Fruit fly (Drosophila melanogaster): ENCODE results near the gene Uch.

Uch gene

DNA sequence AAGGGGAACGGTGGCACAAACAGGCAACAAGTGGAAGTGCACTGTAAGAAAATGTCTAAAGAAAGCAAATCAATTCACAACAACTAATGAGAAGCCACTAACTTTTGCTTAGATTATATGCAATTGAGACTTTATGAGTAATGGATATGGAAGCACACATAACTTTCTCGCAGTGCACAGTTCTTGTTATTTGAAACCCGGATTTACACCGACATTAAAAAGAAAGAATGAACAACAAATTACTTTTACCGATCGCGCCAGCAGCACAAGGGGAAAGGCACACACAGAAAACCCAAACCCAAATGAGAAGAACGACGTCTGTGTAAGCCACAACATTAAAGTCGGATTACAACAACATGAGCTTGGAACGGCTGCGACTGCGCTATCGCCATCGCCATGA lies 24.9 kb downstream of the Uch start (continued):
- TF ChIP-seq Hr51 (GFP tag; optimal IDR thresholded peaks at IDR 0.05): peak in 1 of 2 experiments; percentile 27
- TF ChIP-seq unpg (GFP tag; optimal IDR thresholded peaks at IDR 0.05): peak; percentile 73
- peak; percentile 22 for TF ChIP-seq CG30020 (tag; optimal IDR thresholded peaks at IDR 0.05)
- peak; percentile 32 for TF ChIP-seq stwl (tag; optimal IDR thresholded peaks at IDR 0.05)
- TF ChIP-seq CG14441 (GFP tag; IDR thresholded peaks at IDR 0.05): 0 out of 2 replicates have a peak, but pooled peaks have one; percentile 7
- peak; percentile 54 for TF ChIP-seq Abd-B (GFP tag; optimal IDR thresholded peaks at IDR 0.05)
- TF ChIP-seq fd96Cb (tag; optimal IDR thresholded peaks at IDR 0.05): peak; percentile 76
- peak in 1 of 3 experiments; percentile 93 for TF ChIP-seq Stat92E (GFP tag; optimal IDR thresholded peaks at IDR 0.05)
- TF ChIP-seq CG1602 (GFP tag; optimal IDR thresholded peaks at IDR 0.05): peak; percentile 69
- TF ChIP-seq CG17568 (GFP tag; optimal IDR thresholded peaks at IDR 0.05): peak; percentile 14
- TF ChIP-seq phol (tag; optimal IDR thresholded peaks at IDR 0.05): peak; percentile 79
- peak; percentile 4 for TF ChIP-seq CG4617 (GFP tag; optimal IDR thresholded peaks at IDR 0.05; ENCODE audit: borderline replicate concordance)
- TF ChIP-seq Dref (GFP tag; IDR thresholded peaks at IDR 0.05): no peak
- peak; percentile 76 for TF ChIP-seq CG10267 (tag; optimal IDR thresholded peaks at IDR 0.05)
- TF ChIP-seq CG12219 (GFP tag; optimal IDR thresholded peaks at IDR 0.05): peak; percentile 44
- peak; percentile 7 for TF ChIP-seq tx (GFP tag; optimal IDR thresholded peaks at IDR 0.05)
- TF ChIP-seq CG9817 (tag; optimal IDR thresholded peaks at IDR 0.05): no peak
- TF ChIP-seq D (optimal IDR thresholded peaks at IDR 0.05): no peak
- peak; percentile 87 for TF ChIP-seq D (GFP tag; optimal IDR thresholded peaks at IDR 0.05)
- no peak for TF ChIP-seq Tbp (GFP tag; optimal IDR thresholded peaks at IDR 0.05)
- peak; percentile 40; the same call in 1 of the 2 replicates for TF ChIP-seq esg (GFP tag; conservative IDR thresholded peaks at IDR 0.05)
- TF ChIP-seq Hsf (GFP tag; optimal IDR thresholded peaks at IDR 0.05): peak; percentile 76
- 0 out of 2 replicates have a peak, but pooled peaks have one; percentile 23 for TF ChIP-seq CG3847 (GFP tag; IDR thresholded peaks at IDR 0.05)
- TF ChIP-seq jumu (GFP tag; optimal IDR thresholded peaks at IDR 0.05): peak; percentile 59
- TF ChIP-seq Six4 (GFP tag; optimal IDR thresholded peaks at IDR 0.05): peak; percentile 79
- peak; percentile 50 for TF ChIP-seq CG1233 (GFP tag; optimal IDR thresholded peaks at IDR 0.05)
- 0 out of 3 replicates have a peak, but pooled peaks have one; percentile 39 for TF ChIP-seq CG11093 (GFP tag; IDR thresholded peaks at IDR 0.05)
- TF ChIP-seq peb (GFP tag; IDR thresholded peaks at IDR 0.05): peak; percentile 42; the same call in 1 of the 2 replicates
- TF ChIP-seq slou (GFP tag; optimal IDR thresholded peaks at IDR 0.05): no peak
- TF ChIP-seq CG17359 (tag; optimal IDR thresholded peaks at IDR 0.05): peak; percentile 62
- TF ChIP-seq Bgb (GFP tag; IDR thresholded peaks at IDR 0.05; ENCODE audit: partially characterized antibody): no peak
- no peak for TF ChIP-seq MESR4 (GFP tag; optimal IDR thresholded peaks at IDR 0.05)
- TF ChIP-seq Nf-YB (GFP tag; optimal IDR thresholded peaks at IDR 0.05): peak; percentile 36
- TF ChIP-seq Ravus (GFP tag; IDR thresholded peaks at IDR 0.05): no peak
- no peak for TF ChIP-seq CG10321 (GFP tag; IDR thresholded peaks at IDR 0.05)
- TF ChIP-seq sc (optimal IDR thresholded peaks at IDR 0.05): no peak
- TF ChIP-seq sc (GFP tag; optimal IDR thresholded peaks at IDR 0.05): peak; percentile 72
- peak; percentile 4 for TF ChIP-seq CG12104 (GFP tag; optimal IDR thresholded peaks at IDR 0.05)
- TF ChIP-seq E2f2 (GFP tag; IDR thresholded peaks at IDR 0.05): 0 out of 2 replicates have a peak, but pooled peaks have one; percentile 14
- peak; percentile 83 for TF ChIP-seq ara (GFP tag; IDR thresholded peaks at IDR 0.05)
- TF ChIP-seq her (GFP tag; optimal IDR thresholded peaks at IDR 0.05): peak; percentile 1
- TF ChIP-seq lab (GFP tag; optimal IDR thresholded peaks at IDR 0.05): peak; percentile 19
- TF ChIP-seq ATbp (GFP tag; optimal IDR thresholded peaks at IDR 0.05): peak; percentile 62
- no peak for TF ChIP-seq cg (GFP tag; optimal IDR thresholded peaks at IDR 0.05)
- TF ChIP-seq zf30C (GFP tag; optimal IDR thresholded peaks at IDR 0.05): peak; percentile 82
- peak; percentile 65 for TF ChIP-seq CG2678 (tag; optimal IDR thresholded peaks at IDR 0.05)
- peak; percentile 78 for TF ChIP-seq sim (GFP tag; IDR thresholded peaks at IDR 0.05)
- peak; percentile 27 for TF ChIP-seq NfI (GFP tag; optimal IDR thresholded peaks at IDR 0.05)
- no peak for TF ChIP-seq CG5953 (GFP tag; IDR thresholded peaks at IDR 0.05)
- no peak for TF ChIP-seq fd3F (GFP tag; optimal IDR thresholded peaks at IDR 0.05)
